Fruit fly (Drosophila melanogaster): Measurements from ENCODE around the gene CG9521.

Gene CG9521

dm6 chrX:14825922-14826617 lies 27.0 kb downstream of the CG9521 start, which contains the start of gene rut (continued):
- no peak for TF ChIP-seq gsb (GFP tag; IDR thresholded peaks at IDR 0.05)
- TF ChIP-seq luna (GFP tag; optimal IDR thresholded peaks at IDR 0.05) = no peak
- no peak for TF ChIP-seq TFAM (GFP tag; optimal IDR thresholded peaks at IDR 0.05)
- peak; percentile 98 for TF ChIP-seq Bgb (GFP tag; IDR thresholded peaks at IDR 0.05; ENCODE audit: partially characterized antibody)
- TF ChIP-seq Meics (GFP tag; optimal IDR thresholded peaks at IDR 0.05) = no peak
- no peak for TF ChIP-seq NC2α (GFP tag; optimal IDR thresholded peaks at IDR 0.05)
- peak; percentile 52 for TF ChIP-seq Adf1 (GFP tag; IDR thresholded peaks at IDR 0.05)
- peak; percentile 4 for TF ChIP-seq YL-1 (GFP tag; optimal IDR thresholded peaks at IDR 0.05)
- TF ChIP-seq ash1 (GFP tag; optimal IDR thresholded peaks at IDR 0.05) = no peak
- no peak for TF ChIP-seq cwo (GFP tag; optimal IDR thresholded peaks at IDR 0.05)
- TF ChIP-seq bowl (GFP tag; IDR thresholded peaks at IDR 0.05) = no peak
- no peak for TF ChIP-seq chn (GFP tag; optimal IDR thresholded peaks at IDR 0.05)
- peak; percentile 69 for TF ChIP-seq Rfx (GFP tag; IDR thresholded peaks at IDR 0.05)
- no peak for TF ChIP-seq Neu2 (GFP tag; optimal IDR thresholded peaks at IDR 0.05; ENCODE audit: borderline replicate concordance)
- no peak for TF ChIP-seq Hmx (GFP tag; optimal IDR thresholded peaks at IDR 0.05)
- peak; percentile 5 for TF ChIP-seq Dad (GFP tag; optimal IDR thresholded peaks at IDR 0.05)
- TF ChIP-seq CG6854 (GFP tag; optimal IDR thresholded peaks at IDR 0.05) = no peak
- no peak for TF ChIP-seq Ptx1 (GFP tag; IDR thresholded peaks at IDR 0.05)
- TF ChIP-seq pita (GFP tag; optimal IDR thresholded peaks at IDR 0.05) = no peak
- peak; percentile 95 for TF ChIP-seq CG6175 (GFP tag; IDR thresholded peaks at IDR 0.05)
- TF ChIP-seq CG32767 (GFP tag; IDR thresholded peaks at IDR 0.05) = no peak
- TF ChIP-seq lov (optimal IDR thresholded peaks at IDR 0.05) = no peak
- no peak for TF ChIP-seq lov (GFP tag; IDR thresholded peaks at IDR 0.05)
- TF ChIP-seq Ssrp (tag; optimal IDR thresholded peaks at IDR 0.05) = no peak
- no peak for TF ChIP-seq usp (GFP tag; optimal IDR thresholded peaks at IDR 0.05)
- TF ChIP-seq kay (GFP tag; optimal IDR thresholded peaks at IDR 0.05) = no peak
- TF ChIP-seq knrl (GFP tag; IDR thresholded peaks at IDR 0.05; ENCODE audit: partially characterized antibody) = peak; percentile 97
- TF ChIP-seq tx (GFP tag; optimal IDR thresholded peaks at IDR 0.05) = no peak
- no peak for TF ChIP-seq Hr39 (optimal IDR thresholded peaks at IDR 0.05)
- TF ChIP-seq NFAT (GFP tag; IDR thresholded peaks at IDR 0.05) = peak; percentile 39; the same call in 1 of the 2 replicates
- no peak for TF ChIP-seq CG13123 (GFP tag; optimal IDR thresholded peaks at IDR 0.05)
- peak; percentile 3 for TF ChIP-seq HmgD (GFP tag; optimal IDR thresholded peaks at IDR 0.05)
- no peak for TF ChIP-seq CG8388 (GFP tag; optimal IDR thresholded peaks at IDR 0.05)
- no peak for TF ChIP-seq CG18011 (GFP tag; optimal IDR thresholded peaks at IDR 0.05)
- no peak for TF ChIP-seq CG12219 (GFP tag; optimal IDR thresholded peaks at IDR 0.05)
- no peak for TF ChIP-seq CG4617 (GFP tag; optimal IDR thresholded peaks at IDR 0.05; ENCODE audit: borderline replicate concordance)
- TF ChIP-seq tup (GFP tag; optimal IDR thresholded peaks at IDR 0.05) = no peak
- TF ChIP-seq CG8281 (tag; optimal IDR thresholded peaks at IDR 0.05) = no peak
- no peak for TF ChIP-seq Sox102F (GFP tag; optimal IDR thresholded peaks at IDR 0.05)
- no peak for TF ChIP-seq dmrt99B (tag; optimal IDR thresholded peaks at IDR 0.05)
- 0 out of 2 replicates have a peak, but pooled peaks have one; percentile 21 for TF ChIP-seq ssp (GFP tag; IDR thresholded peaks at IDR 0.05)
- no peak for TF ChIP-seq CG1529 (GFP tag; optimal IDR thresholded peaks at IDR 0.05)
- no peak for TF ChIP-seq sima (GFP tag; optimal IDR thresholded peaks at IDR 0.05)
- TF ChIP-seq gem (tag; optimal IDR thresholded peaks at IDR 0.05) = no peak
- TF ChIP-seq ro (GFP tag; IDR thresholded peaks at IDR 0.05) = no peak
- TF ChIP-seq hth (optimal IDR thresholded peaks at IDR 0.05) = no peak
- TF ChIP-seq CG10979 (tag; optimal IDR thresholded peaks at IDR 0.05) = no peak
- TF ChIP-seq exex (tag; optimal IDR thresholded peaks at IDR 0.05) = no peak
- no peak for TF ChIP-seq NK7.1 (GFP tag; optimal IDR thresholded peaks at IDR 0.05)
- TF ChIP-seq CG8359 (GFP tag; optimal IDR thresholded peaks at IDR 0.05; ENCODE audit: borderline replicate concordance) = no peak
- TF ChIP-seq Ets97D (GFP tag; optimal IDR thresholded peaks at IDR 0.05) = peak; percentile 35

All from whole organism, embryonic.